Fruit fly (Drosophila melanogaster) whole organism, prepupa: ENCODE data around the gene RecQ4.
A peak's percentile ranks its signal among the peaks of the same experiment; 100 is the strongest.

Experiments used
- Blimp-1 ChIP-seq: fragments of 200-800 bp; sonication (Bioruptor generic); optimal IDR thresholded peaks from 3 replicates; lab custom pipeline; 2017; ENCODE audit warnings: missing biosample characterization, missing genetic modification characterization, mild to moderate bottlenecking, moderate library complexity, missing genetic modification reagents
- CG10669 ChIP-seq: fragments of 200-800 bp; sonication (Bioruptor generic); optimal IDR thresholded peaks from 3 replicates; lab custom pipeline; 2018; ENCODE audit warnings: missing biosample characterization, mild to moderate bottlenecking, missing genetic modification characterization, moderate library complexity
- CG11902 ChIP-seq: fragments of 200-800 bp; sonication (Bioruptor generic); optimal IDR thresholded peaks from 3 replicates; lab custom pipeline; 2016; ENCODE audit warnings: missing biosample characterization, missing genetic modification characterization
- CG15336 ChIP-seq: fragments of 200-800 bp; sonication (Bioruptor generic); IDR thresholded peaks from 2 replicates; pipeline ENCODE4 v1.3.6; 2022; ENCODE audit warnings: missing biosample characterization, missing genetic modification characterization
- CG16779 ChIP-seq: fragments of 200-800 bp; sonication (Bioruptor generic); optimal IDR thresholded peaks from 3 replicates; lab custom pipeline; 2017; ENCODE audit warnings: missing biosample characterization, mild to moderate bottlenecking, missing genetic modification characterization
- CG3032 ChIP-seq: fragments of 200-800 bp; optimal IDR thresholded peaks from 2 replicates; lab custom pipeline; 2019; ENCODE audit warnings: missing biosample characterization, mild to moderate bottlenecking, missing genetic modification characterization, moderate library complexity
- CG32006 ChIP-seq: fragments of 200-800 bp; sonication (Bioruptor generic); optimal IDR thresholded peaks from 3 replicates; lab custom pipeline; 2017; ENCODE audit warnings: missing biosample characterization, mild to moderate bottlenecking, missing genetic modification characterization
- CG34406 ChIP-seq: fragments of 200-800 bp; sonication (Bioruptor generic); optimal IDR thresholded peaks from 3 replicates; lab custom pipeline; 2016; ENCODE audit warnings: missing biosample characterization, missing genetic modification characterization
- CG3919 ChIP-seq: fragments of 200-800 bp; sonication (Bioruptor generic); optimal IDR thresholded peaks from 3 replicates; lab custom pipeline; 2016; ENCODE audit warnings: missing biosample characterization, missing genetic modification characterization
- CG4318 ChIP-seq: fragments of 200-800 bp; sonication (Bioruptor generic); optimal IDR thresholded peaks from 3 replicates; lab custom pipeline; 2017; ENCODE audit warnings: missing biosample characterization, mild to moderate bottlenecking, missing genetic modification characterization
- CG6163 ChIP-seq: fragments of 200-800 bp; sonication (Bioruptor generic); IDR thresholded peaks from 3 replicates; pipeline ENCODE4 v1.3.6; 2022; ENCODE audit warnings: missing biosample characterization, missing genetic modification characterization
- CG6792 ChIP-seq: fragments of 200-800 bp; sonication (Bioruptor generic); optimal IDR thresholded peaks from 3 replicates; lab custom pipeline; 2016; ENCODE audit warnings: missing biosample characterization, missing genetic modification characterization
- CG6808 ChIP-seq: fragments of 200-800 bp; sonication (Bioruptor generic); optimal IDR thresholded peaks from 3 replicates; lab custom pipeline; 2017; ENCODE audit warnings: missing biosample characterization, missing genetic modification characterization, mild to moderate bottlenecking, moderate library complexity, missing genetic modification reagents
- CG6854 ChIP-seq: fragments of 200-800 bp; sonication (Bioruptor generic); optimal IDR thresholded peaks from 2 replicates; lab custom pipeline; 2017; ENCODE audit warnings: missing biosample characterization, mild to moderate bottlenecking, missing genetic modification characterization
- CG8319 ChIP-seq: fragments of 200-800 bp; sonication (Bioruptor generic); optimal IDR thresholded peaks from 3 replicates; lab custom pipeline; 2016; ENCODE audit warnings: missing biosample characterization, missing genetic modification characterization
- Eip75B ChIP-seq: fragments of 200-800 bp; sonication (Bioruptor generic); optimal IDR thresholded peaks from 3 replicates; lab custom pipeline; 2016; ENCODE audit warnings: missing biosample characterization, missing genetic modification characterization
- Eip93F ChIP-seq: fragments of 200-800 bp; sonication (Bioruptor generic); optimal IDR thresholded peaks from 2 replicates; lab custom pipeline; 2016; ENCODE audit warnings: missing biosample characterization, mild to moderate bottlenecking, missing genetic modification characterization
- Gug ChIP-seq: fragments of 200-800 bp; sonication (Bioruptor generic); IDR thresholded peaks from 2 replicates; pipeline ENCODE4 v1.3.6; 2022; ENCODE audit warnings: missing biosample characterization, missing genetic modification characterization
- Hr38 ChIP-seq: sonication (Bioruptor generic); optimal IDR thresholded peaks from 2 replicates; lab custom pipeline; 2016; ENCODE audit warnings: missing biosample characterization, missing genetic modification characterization
- Hr39 ChIP-seq: fragments of 200-800 bp; sonication (Bioruptor generic); optimal IDR thresholded peaks from 2 replicates; lab custom pipeline; 2016; ENCODE audit warnings: missing biosample characterization, missing genetic modification characterization
- Met ChIP-seq: fragments of 200-800 bp; sonication (Bioruptor generic); optimal IDR thresholded peaks from 3 replicates; lab custom pipeline; 2016; ENCODE audit warnings: missing biosample characterization, missing genetic modification characterization
- Smox ChIP-seq: fragments of 200-800 bp; sonication (Bioruptor generic); optimal IDR thresholded peaks from 3 replicates; lab custom pipeline; 2016; ENCODE audit warnings: missing biosample characterization, missing genetic modification characterization
- Sox102F ChIP-seq: fragments of 200-800 bp; sonication (Bioruptor generic); optimal IDR thresholded peaks from 2 replicates; lab custom pipeline; 2016; ENCODE audit warnings: missing biosample characterization, mild to moderate bottlenecking, missing genetic modification characterization
- Sox14 ChIP-seq: fragments of 200-800 bp; sonication (Bioruptor generic); optimal IDR thresholded peaks from 3 replicates; lab custom pipeline; 2016; ENCODE audit warnings: missing biosample characterization, missing genetic modification characterization
- achi ChIP-seq: fragments of 200-800 bp; sonication (Bioruptor generic); optimal IDR thresholded peaks from 3 replicates; lab custom pipeline; 2016; ENCODE audit warnings: missing biosample characterization, missing genetic modification characterization
- acj6 ChIP-seq: fragments of 200-800 bp; sonication (Bioruptor generic); optimal IDR thresholded peaks from 3 replicates; lab custom pipeline; 2016; ENCODE audit warnings: missing biosample characterization, missing genetic modification characterization
- cyc ChIP-seq: fragments of 200-800 bp; sonication (Bioruptor generic); optimal IDR thresholded peaks from 3 replicates; lab custom pipeline; 2016; ENCODE audit warnings: missing biosample characterization, missing genetic modification characterization
- dac ChIP-seq: fragments of 200-800 bp; sonication (Bioruptor generic); optimal IDR thresholded peaks from 2 replicates; lab custom pipeline; 2017; ENCODE audit warnings: missing biosample characterization, mild to moderate bottlenecking, missing genetic modification characterization
- dsx ChIP-seq: fragments of 200-800 bp; optimal IDR thresholded peaks from 3 replicates; lab custom pipeline; 2019; ENCODE audit warnings: missing biosample characterization, mild to moderate bottlenecking, missing genetic modification characterization, moderate library complexity; ENCODE audit not compliant: poor library complexity, severe bottlenecking
- eg ChIP-seq: fragments of 200-800 bp; sonication (Bioruptor generic); IDR thresholded peaks from 3 replicates; pipeline ENCODE4 v1.3.6; 2022; ENCODE audit warnings: missing biosample characterization, missing genetic modification characterization
- esn ChIP-seq: fragments of 200-800 bp; sonication (Bioruptor generic); optimal IDR thresholded peaks from 2 replicates; lab custom pipeline; 2016; ENCODE audit warnings: missing biosample characterization, mild to moderate bottlenecking, missing genetic modification characterization, moderate library complexity
- fd59A ChIP-seq: fragments of 200-800 bp; sonication (Bioruptor generic); optimal IDR thresholded peaks from 2 replicates; lab custom pipeline; 2017; ENCODE audit warnings: missing biosample characterization, mild to moderate bottlenecking, missing genetic modification characterization, missing genetic modification reagents
- fkh ChIP-seq: fragments of 200-800 bp; sonication (Bioruptor generic); optimal IDR thresholded peaks from 3 replicates; lab custom pipeline; 2017; ENCODE audit warnings: missing biosample characterization, mild to moderate bottlenecking, missing genetic modification characterization, moderate library complexity
- lz ChIP-seq: fragments of 200-800 bp; sonication (Bioruptor generic); optimal IDR thresholded peaks from 3 replicates; lab custom pipeline; 2016; ENCODE audit warnings: missing biosample characterization, missing genetic modification characterization
- net ChIP-seq: fragments of 200-800 bp; sonication (Bioruptor generic); optimal IDR thresholded peaks from 3 replicates; lab custom pipeline; 2016; ENCODE audit warnings: missing biosample characterization, missing genetic modification characterization
- pdm3 ChIP-seq: fragments of 200-800 bp; sonication (Bioruptor generic); optimal IDR thresholded peaks from 3 replicates; lab custom pipeline; 2016; ENCODE audit warnings: missing biosample characterization, missing genetic modification characterization
- salr ChIP-seq, 2 experiments: fragments of 200-800 bp; sonication (Bioruptor generic); optimal IDR thresholded peaks; 3 replicates each; lab custom pipeline; 2016 to 2018; ENCODE audit warnings: missing biosample characterization in 2 of 2, missing genetic modification characterization in 2 of 2, mild to moderate bottlenecking in 1 of 2
- ss ChIP-seq, 2 experiments: fragments of 200-800 bp; sonication (Bioruptor generic); optimal IDR thresholded peaks; 2 replicates in 1 of 2; 3 replicates in 1 of 2; lab custom pipeline; 2017 to 2018; ENCODE audit warnings: mild to moderate bottlenecking in 2 of 2, missing biosample characterization in 2 of 2, missing genetic modification characterization in 2 of 2, moderate library complexity in 1 of 2
- topi ChIP-seq: fragments of 200-800 bp; sonication (Bioruptor generic); optimal IDR thresholded peaks from 3 replicates; lab custom pipeline; 2016; ENCODE audit warnings: missing biosample characterization, missing genetic modification characterization
- vri ChIP-seq: fragments of 200-800 bp; sonication (Bioruptor generic); optimal IDR thresholded peaks from 3 replicates; lab custom pipeline; 2016; ENCODE audit warnings: missing biosample characterization, mild to moderate bottlenecking, missing genetic modification characterization

RecQ4 gene

DNA sequence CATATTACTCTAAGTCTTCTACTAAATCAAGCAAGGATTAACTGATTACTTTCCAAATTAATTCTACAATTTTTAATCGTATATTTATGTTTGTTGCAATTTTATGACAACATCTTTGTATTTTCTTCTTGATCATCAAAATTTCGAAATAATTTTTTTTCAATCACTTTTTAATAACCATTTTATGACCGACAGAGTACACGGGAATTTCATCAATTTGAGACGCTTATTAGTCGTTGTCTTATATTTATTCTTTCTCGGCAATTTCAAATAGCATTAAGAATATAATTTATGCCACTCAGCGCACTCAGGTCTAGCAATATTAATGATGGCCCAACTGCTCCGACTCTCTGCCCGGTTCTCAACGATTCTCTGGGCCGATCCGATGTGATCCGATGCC lies 39.2 kb upstream of the RecQ4 start, which contains the start of gene CG8012:
CG8012 (plus strand) TSS at position 301 of the 400 bp plus-strand sequence.
- no peak for TF ChIP-seq CG32006 (GFP tag; lab: Kevin White, UChicago)
- TF ChIP-seq acj6 (GFP tag; lab: Kevin White, UChicago), result no peak
- TF ChIP-seq fkh, result no peak
- TF ChIP-seq achi (GFP tag; lab: Kevin White, UChicago), result no peak
- no peak for TF ChIP-seq pdm3 (GFP tag; lab: Kevin White, UChicago)
- no peak for TF ChIP-seq vri (GFP tag; lab: Kevin White, UChicago)
- TF ChIP-seq dac (GFP tag; lab: Kevin White, UChicago), result no peak
- no peak for TF ChIP-seq Blimp-1
- no peak for TF ChIP-seq Sox14 (GFP tag; lab: Kevin White, UChicago)
- no peak for TF ChIP-seq CG6854 (GFP tag; lab: Kevin White, UChicago)

DNA sequence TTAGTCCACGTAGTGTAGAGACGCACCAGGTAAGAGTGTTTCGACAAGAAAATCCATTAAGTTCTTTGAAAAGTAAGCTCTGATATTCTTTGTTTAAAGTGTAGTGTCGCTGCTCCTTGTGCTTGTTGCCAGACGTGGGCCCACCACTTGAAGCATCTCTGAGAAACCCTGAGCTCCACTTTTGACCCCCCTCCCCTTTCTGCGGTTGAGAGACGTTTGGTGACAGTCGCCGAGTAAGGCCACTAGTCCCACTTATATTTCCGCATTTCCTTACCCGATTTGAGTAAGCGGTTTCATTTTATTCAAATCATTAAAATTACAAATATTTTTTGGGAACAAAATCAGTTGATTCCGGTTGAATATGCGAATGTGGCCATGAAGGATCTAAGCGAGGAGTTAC lies 35.8 kb upstream of the RecQ4 start, which contains the start of gene CG8006:
CG8006 (plus strand) TSS at position 301 of the 400 bp plus-strand sequence.
- no peak for TF ChIP-seq net (GFP tag; lab: Kevin White, UChicago)
- no peak for TF ChIP-seq CG3032
- TF ChIP-seq CG16779 (tag; lab: Kevin White, UChicago), result no peak
- no peak for TF ChIP-seq vri (GFP tag; lab: Kevin White, UChicago)
- no peak for TF ChIP-seq Hr39 (GFP tag; lab: Kevin White, UChicago)
- TF ChIP-seq pdm3 (GFP tag; lab: Kevin White, UChicago), result no peak
- no peak for TF ChIP-seq CG6792
- no peak for TF ChIP-seq dac (GFP tag; lab: Kevin White, UChicago)
- TF ChIP-seq Eip93F (GFP tag; lab: Kevin White, UChicago), result no peak
- no peak for TF ChIP-seq salr (GFP tag; optimal IDR thresholded peaks at IDR 0.05; lab: Kevin White, UChicago)
- no peak for TF ChIP-seq Eip75B (GFP tag; lab: Kevin White, UChicago)
- TF ChIP-seq topi (GFP tag; lab: Kevin White, UChicago), result no peak
- no peak for TF ChIP-seq Met (GFP tag; lab: Kevin White, UChicago)
- TF ChIP-seq CG10669 (GFP tag; lab: Kevin White, UChicago), result no peak
- no peak for TF ChIP-seq cyc (GFP tag; lab: Kevin White, UChicago)
- TF ChIP-seq CG4318 (GFP tag; lab: Kevin White, UChicago), result no peak

dm6 chr3L:8210596-8210995 lies 34.8 kb upstream of the RecQ4 start, which contains the start of gene tut:
TSS of gene tut (minus strand) at chr3L:8210743.
- TF ChIP-seq Blimp-1, result no peak
- TF ChIP-seq Eip93F (GFP tag; lab: Kevin White, UChicago), result no peak

DNA sequence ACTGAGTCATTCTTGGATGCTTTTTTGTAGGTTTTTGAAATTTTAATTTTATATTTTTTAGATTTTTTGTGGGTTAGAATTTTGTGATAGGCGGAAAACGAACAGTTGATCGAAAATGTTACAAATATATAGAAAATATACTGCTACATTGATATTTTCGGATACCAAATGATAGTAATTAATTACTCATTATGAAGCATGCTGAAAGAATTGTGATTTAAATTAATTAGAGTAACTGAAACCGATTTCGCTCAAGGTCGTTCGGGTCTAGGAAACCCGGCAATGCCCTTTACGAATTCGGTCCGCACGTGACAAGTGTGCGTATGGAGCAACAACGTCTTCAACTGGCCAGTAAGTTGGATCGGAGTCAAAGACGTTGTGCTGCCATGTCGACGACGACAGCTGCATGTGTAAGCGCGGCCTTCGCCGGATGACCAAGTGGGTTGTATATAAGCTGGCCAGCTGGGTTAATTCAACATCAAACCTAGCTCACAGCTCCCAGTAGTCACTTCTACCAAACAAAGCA lies 26.6 kb upstream of the RecQ4 start, which contains the start of the genes CG7366 and CG13679:
CG7366 (minus strand) TSS at position 101 of the 526 bp plus-strand sequence.
CG13679 (plus strand) TSS at position 476 of the 526 bp plus-strand sequence.
- no peak for TF ChIP-seq Gug (GFP tag; lab: Robert Waterston, UW)
- no peak for TF ChIP-seq acj6 (GFP tag; lab: Kevin White, UChicago)

DNA sequence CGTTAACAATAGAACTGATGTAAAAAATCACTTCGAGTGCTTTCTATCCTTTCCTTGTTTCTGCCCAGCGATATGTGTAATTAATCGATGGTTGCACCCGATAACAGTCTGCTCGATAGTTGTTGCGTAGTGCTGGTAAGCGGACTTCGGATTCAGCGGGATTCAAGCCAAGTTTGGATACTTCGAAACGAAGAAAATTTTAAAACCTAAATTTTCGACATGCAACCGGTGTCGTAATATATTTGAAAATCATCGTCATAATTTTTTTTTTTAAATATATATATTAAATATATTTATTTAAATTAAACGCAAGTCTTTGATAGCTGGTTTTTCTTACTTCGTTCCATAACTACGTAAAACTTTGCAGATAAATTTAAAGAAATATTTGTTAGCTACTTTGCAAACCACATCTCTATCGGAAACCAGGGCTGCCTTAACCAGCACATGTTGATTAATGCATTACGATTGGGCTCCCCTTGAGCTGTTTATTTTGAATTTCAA lies 22.1 kb upstream of the RecQ4 start, which contains the start of the genes UbcE2M and Dhps:
UbcE2M (minus strand) TSS at position 209 of the 501 bp plus-strand sequence.
Dhps (plus strand) TSS at position 429 of the 501 bp plus-strand sequence.
- peak; percentile 58 for TF ChIP-seq Blimp-1
- peak; percentile 69 for TF ChIP-seq cyc (GFP tag; lab: Kevin White, UChicago)
- no peak for TF ChIP-seq CG8319 (GFP tag; lab: Kevin White, UChicago)
- TF ChIP-seq acj6 (GFP tag; lab: Kevin White, UChicago), result peak; percentile 67
- peak; percentile 72; the same call in 2 of the 3 replicates for TF ChIP-seq eg (GFP tag; lab: Robert Waterston, UW)
- no peak for TF ChIP-seq Met (GFP tag; lab: Kevin White, UChicago)
- peak; percentile 55 for TF ChIP-seq CG15336 (GFP tag; lab: Robert Waterston, UW)
- no peak for TF ChIP-seq ss (GFP tag; optimal IDR thresholded peaks at IDR 0.05; lab: Kevin White, UChicago)
- peak; percentile 60 for TF ChIP-seq CG11902
- TF ChIP-seq fd59A, result no peak
- TF ChIP-seq CG34406 (GFP tag; lab: Kevin White, UChicago), result no peak
- no peak for TF ChIP-seq CG16779 (tag; lab: Kevin White, UChicago)
- peak; percentile 62; the same call in 1 of the 3 replicates for TF ChIP-seq CG6163 (GFP tag; lab: Robert Waterston, UW)
- TF ChIP-seq Sox102F (GFP tag; lab: Kevin White, UChicago), result no peak
- no peak for TF ChIP-seq CG6808
- no peak for TF ChIP-seq Smox
- no peak for TF ChIP-seq CG3919 (GFP tag; lab: Kevin White, UChicago)
- TF ChIP-seq vri (GFP tag; lab: Kevin White, UChicago), result no peak
- peak; percentile 20 for TF ChIP-seq achi (GFP tag; lab: Kevin White, UChicago)
- peak; percentile 73 for TF ChIP-seq lz (GFP tag; lab: Kevin White, UChicago)
- no peak for TF ChIP-seq fkh
- no peak for TF ChIP-seq dsx (GFP tag; lab: Kevin White, UChicago)
- peak; percentile 63 for TF ChIP-seq esn (GFP tag; lab: Kevin White, UChicago)
- no peak for TF ChIP-seq CG4318 (GFP tag; lab: Kevin White, UChicago)
- no peak for TF ChIP-seq Hr38 (GFP tag; lab: Kevin White, UChicago)
